Worm (Caenorhabditis elegans) whole organism, late embryonic: ENCODE data around the gene srg-9.

Experiments
- C38D4.7 ChIP-seq: fragments of 200-800 bp; sonication (Bioruptor generic); optimal IDR thresholded peaks from 2 replicates; lab custom pipeline; 2018; ENCODE audit warnings: mild to moderate bottlenecking, missing genetic modification characterization, moderate library complexity, missing compliant biosample characterization
- K09A11.1 ChIP-seq: sonication (generic microtip); optimal IDR thresholded peaks from 2 replicates; lab custom pipeline; 2017; ENCODE audit warnings: antibody characterized with exemption, mild to moderate bottlenecking, missing genetic modification characterization, missing compliant biosample characterization; ENCODE audit not compliant: insufficient read depth
- ahr-1 ChIP-seq: sonication (generic microtip); optimal IDR thresholded peaks from 2 replicates; lab custom pipeline; 2016; ENCODE audit warnings: missing genetic modification characterization, missing compliant biosample characterization
- ama-1 ChIP-seq: fragments of 150-350 bp; optimal IDR thresholded peaks from 2 replicates; lab custom pipeline; 2014
- ceh-14 ChIP-seq: sonication (generic microtip); optimal IDR thresholded peaks from 2 replicates; lab custom pipeline; 2016; ENCODE audit warnings: missing genotype, missing genetic modification characterization, missing compliant biosample characterization
- ceh-18 ChIP-seq: sonication (generic microtip); optimal IDR thresholded peaks from 2 replicates; lab custom pipeline; 2016; ENCODE audit warnings: missing genetic modification characterization, missing compliant biosample characterization
- ceh-31 ChIP-seq: sonication (generic microtip); optimal IDR thresholded peaks from 2 replicates; lab custom pipeline; 2016; ENCODE audit warnings: missing genetic modification characterization, missing compliant biosample characterization
- ceh-34 ChIP-seq: sonication (generic microtip); optimal IDR thresholded peaks from 2 replicates; lab custom pipeline; 2016; ENCODE audit warnings: mild to moderate bottlenecking, missing genetic modification characterization, missing compliant biosample characterization
- ceh-45 ChIP-seq: fragments of 200-800 bp; sonication (Bioruptor generic); IDR thresholded peaks from 2 replicates; pipeline ENCODE4 v1.3.6; 2022; ENCODE audit warnings: missing genetic modification reagents, missing genetic modification characterization, missing compliant biosample characterization
- ceh-48 ChIP-seq: sonication (generic microtip); optimal IDR thresholded peaks from 2 replicates; lab custom pipeline; 2016; ENCODE audit warnings: missing genetic modification characterization, inconsistent platforms, missing compliant biosample characterization
- ceh-9 ChIP-seq: sonication (generic microtip); optimal IDR thresholded peaks from 2 replicates; lab custom pipeline; 2016; ENCODE audit warnings: mild to moderate bottlenecking, missing genetic modification characterization, inconsistent platforms, missing compliant biosample characterization
- che-1 ChIP-seq: sonication (generic microtip); optimal IDR thresholded peaks from 2 replicates; lab custom pipeline; 2016; ENCODE audit warnings: mild to moderate bottlenecking, missing genetic modification characterization, missing compliant biosample characterization
- dmd-4 ChIP-seq: sonication (generic microtip); optimal IDR thresholded peaks from 2 replicates; lab custom pipeline; 2016; ENCODE audit warnings: borderline replicate concordance, missing genetic modification characterization, missing compliant biosample characterization
- eyg-1 ChIP-seq: sonication (generic microtip); optimal IDR thresholded peaks from 2 replicates; lab custom pipeline; 2016; ENCODE audit warnings: missing genotype, missing genetic modification characterization, missing compliant biosample characterization
- fax-1 ChIP-seq: sonication (generic microtip); optimal IDR thresholded peaks from 2 replicates; lab custom pipeline; 2016; ENCODE audit warnings: missing genotype, missing genetic modification characterization, missing compliant biosample characterization
- fkh-6 ChIP-seq: sonication (generic microtip); optimal IDR thresholded peaks from 2 replicates; lab custom pipeline; 2016; ENCODE audit warnings: missing genetic modification characterization, missing compliant biosample characterization
- gmeb-2 ChIP-seq: sonication (generic microtip); optimal IDR thresholded peaks from 2 replicates; lab custom pipeline; 2016; ENCODE audit warnings: missing genetic modification characterization, inconsistent platforms, missing compliant biosample characterization
- hlh-30 ChIP-seq: sonication (generic microtip); optimal IDR thresholded peaks from 2 replicates; lab custom pipeline; 2017; ENCODE audit warnings: antibody characterized with exemption, missing genetic modification characterization, missing compliant biosample characterization; ENCODE audit not compliant: insufficient read depth
- lim-6 ChIP-seq: sonication (generic microtip); optimal IDR thresholded peaks from 2 replicates; lab custom pipeline; 2016; ENCODE audit warnings: missing genetic modification characterization, missing compliant biosample characterization
- lin-11 ChIP-seq: fragments of 200-800 bp; sonication (Bioruptor generic); optimal IDR thresholded peaks from 2 replicates; lab custom pipeline; 2018; ENCODE audit warnings: mild to moderate bottlenecking, missing genetic modification characterization, missing compliant biosample characterization
- madf-2 ChIP-seq: sonication (generic microtip); optimal IDR thresholded peaks from 2 replicates; lab custom pipeline; 2017; ENCODE audit warnings: missing genetic modification characterization, missing compliant biosample characterization
- nfya-1 ChIP-seq: sonication (generic microtip); optimal IDR thresholded peaks from 2 replicates; lab custom pipeline; 2017; ENCODE audit warnings: missing genetic modification characterization, mild to moderate bottlenecking, missing compliant biosample characterization, antibody characterized with exemption, moderate library complexity
- nhr-232 ChIP-seq: sonication (generic microtip); optimal IDR thresholded peaks from 2 replicates; lab custom pipeline; 2016; ENCODE audit warnings: missing genetic modification characterization, missing compliant biosample characterization
- npax-4 ChIP-seq: sonication (generic microtip); optimal IDR thresholded peaks from 2 replicates; lab custom pipeline; 2016; ENCODE audit warnings: missing genetic modification characterization, missing compliant biosample characterization
- pha-2 ChIP-seq: sonication (generic microtip); optimal IDR thresholded peaks from 2 replicates; lab custom pipeline; 2017; ENCODE audit warnings: mild to moderate bottlenecking, missing genetic modification characterization, missing compliant biosample characterization
- pqm-1 ChIP-seq: sonication (generic microtip); optimal IDR thresholded peaks from 2 replicates; lab custom pipeline; 2016; ENCODE audit warnings: missing genetic modification characterization, missing compliant biosample characterization
- pros-1 ChIP-seq: fragments of 150-350 bp; optimal IDR thresholded peaks from 2 replicates; lab custom pipeline; 2014; ENCODE audit warnings: missing biosample characterization, missing genetic modification reagents, missing genetic modification characterization
- ref-2 ChIP-seq: sonication (generic microtip); optimal IDR thresholded peaks from 2 replicates; lab custom pipeline; 2016; ENCODE audit warnings: missing genetic modification characterization, missing compliant biosample characterization
- rnt-1 ChIP-seq: sonication (generic microtip); optimal IDR thresholded peaks from 2 replicates; lab custom pipeline; 2016; ENCODE audit warnings: missing genetic modification characterization, missing compliant biosample characterization
- sdc-2 ChIP-seq: sonication (generic microtip); optimal IDR thresholded peaks from 2 replicates; lab custom pipeline; 2016; ENCODE audit warnings: missing genotype, missing genetic modification characterization, missing compliant biosample characterization
- sox-4 ChIP-seq: sonication (generic microtip); optimal IDR thresholded peaks from 2 replicates; lab custom pipeline; 2017; ENCODE audit warnings: mild to moderate bottlenecking, missing genetic modification characterization, inconsistent platforms, missing compliant biosample characterization
- tbx-2 ChIP-seq: sonication (generic microtip); optimal IDR thresholded peaks from 2 replicates; lab custom pipeline; 2016; ENCODE audit warnings: missing genetic modification characterization, missing compliant biosample characterization
- tbx-7 ChIP-seq: sonication (generic microtip); optimal IDR thresholded peaks from 2 replicates; lab custom pipeline; 2016; ENCODE audit warnings: missing genotype, missing genetic modification characterization, missing compliant biosample characterization
- ttx-3 ChIP-seq: sonication (generic microtip); optimal IDR thresholded peaks from 2 replicates; lab custom pipeline; 2016; ENCODE audit warnings: missing genetic modification reagents, missing genetic modification characterization, missing compliant biosample characterization
- unc-3 ChIP-seq, 2 experiments: fragments of 200-800 bp in 1 of 2; sonication (Bioruptor generic) in 1 of 2; sonication (generic microtip) in 1 of 2; conservative IDR thresholded peaks in 1 of 2; optimal IDR thresholded peaks in 1 of 2; 2 replicates each; pipeline versions ENCODE4 v1.3.6 to Lab custom; 2016 to 2022; ENCODE audit warnings: missing compliant biosample characterization in 2 of 2, missing genetic modification characterization in 2 of 2, missing genetic modification reagents in 1 of 2
- unc-42 ChIP-seq: sonication (generic microtip); optimal IDR thresholded peaks from 2 replicates; lab custom pipeline; 2016; ENCODE audit warnings: missing genotype, missing genetic modification characterization, missing compliant biosample characterization
- unc-55 ChIP-seq: sonication (generic microtip); optimal IDR thresholded peaks from 2 replicates; lab custom pipeline; 2017; ENCODE audit warnings: missing biosample characterization, missing genetic modification reagents, missing genetic modification characterization
- ztf-16 ChIP-seq: sonication (generic microtip); optimal IDR thresholded peaks from 2 replicates; lab custom pipeline; 2017; ENCODE audit warnings: missing genetic modification characterization, missing compliant biosample characterization

srg-9 gene

ce11 chrIII:6285890-6286289 is 29.3 kb upstream of the srg-9 start, which contains the start of gene gadr-3:
Gene gadr-3 (minus strand): TSS chrIII:6285990.
- TF ChIP-seq ztf-16 (tag; lab: Kevin White, UChicago): no peak

DNA sequence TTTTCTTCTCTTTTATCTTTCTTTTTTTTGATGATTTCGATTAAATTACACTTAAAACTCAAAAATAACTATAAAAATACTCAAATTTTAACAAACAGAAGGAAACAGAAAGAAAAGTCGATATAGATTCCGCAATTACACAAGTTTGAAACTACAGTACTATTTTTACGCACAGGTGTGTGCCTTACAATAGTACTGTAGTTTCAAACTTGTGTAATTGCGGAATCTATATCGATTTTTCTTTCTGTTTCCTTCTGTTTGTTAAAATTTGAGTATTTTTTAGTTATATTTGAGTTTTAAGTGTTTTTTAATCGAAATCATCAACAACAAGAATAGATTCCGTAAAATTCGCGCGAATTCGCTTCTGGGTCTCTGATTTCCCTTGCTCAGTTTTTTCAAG is 26.4 kb upstream of the srg-9 start:
- TF ChIP-seq lin-11 (tag; lab: Kevin White, UChicago) (no peak), rnt-1 (tag; lab: Kevin White, UChicago) (no peak), tbx-7 (tag; lab: Kevin White, UChicago) (no peak), npax-4 (no peak), fax-1 (tag; lab: Kevin White, UChicago) (no peak)

ce11 chrIII:6280070-6280596 is 23.6 kb upstream of the srg-9 start, which contains the start of gene hmg-1.2:
Gene hmg-1.2 (plus strand): TSS chrIII:6280380.
- TF ChIP-seq sdc-2 (tag; lab: Kevin White, UChicago) (peak; percentile 15), unc-55 (GFP tag; lab: Kevin White, UChicago) (peak; percentile 79), ceh-34 (peak; percentile 68), ceh-9 (tag; lab: Kevin White, UChicago) (no peak), ama-1 (lab: Kevin White, UChicago) (peak; percentile 59), dmd-4 (no peak), eyg-1 (no peak), che-1 (no peak), ref-2 (tag; lab: Kevin White, UChicago) (peak; percentile 70), pros-1 (tag; lab: Kevin White, UChicago) (peak; percentile 79), fax-1 (tag; lab: Kevin White, UChicago) (no peak), ttx-3 (tag; lab: Kevin White, UChicago) (no peak), hlh-30 (tag; lab: Kevin White, UChicago) (peak; percentile 74), rnt-1 (tag; lab: Kevin White, UChicago) (peak; percentile 48), nfya-1 (tag; lab: Kevin White, UChicago) (peak; percentile 76), ceh-14 (tag; lab: Kevin White, UChicago) (peak; percentile 29), ceh-48 (tag; lab: Kevin White, UChicago) (peak; percentile 4), pqm-1 (no peak), unc-42 (tag; lab: Kevin White, UChicago) (peak; percentile 37), ceh-18 (tag; lab: Kevin White, UChicago) (peak; percentile 77), fkh-6 (tag; lab: Kevin White, UChicago) (peak; percentile 40), madf-2 (tag; lab: Kevin White, UChicago) (peak; percentile 54), npax-4 (no peak), ceh-31 (tag; lab: Kevin White, UChicago) (peak; percentile 79), tbx-2 (tag; lab: Kevin White, UChicago) (peak; percentile 51), C38D4.7 (no peak), ahr-1 (tag; lab: Kevin White, UChicago) (no peak), sox-4 (no peak)

ce11 chrIII:6279453-6279852 is 22.9 kb upstream of the srg-9 start:
- TF ChIP-seq ama-1 (lab: Kevin White, UChicago) (no peak), pha-2 (no peak), sdc-2 (tag; lab: Kevin White, UChicago) (no peak), K09A11.1 (tag; lab: Kevin White, UChicago) (no peak), unc-3 (GFP tag; conservative IDR thresholded peaks at IDR 0.05; lab: Robert Waterston, UW) (no peak), unc-3 (tag; optimal IDR thresholded peaks at IDR 0.05; lab: Kevin White, UChicago) (no peak), gmeb-2 (tag; lab: Kevin White, UChicago) (no peak), nhr-232 (tag; lab: Kevin White, UChicago) (no peak), ahr-1 (tag; lab: Kevin White, UChicago) (no peak), ceh-45 (no peak), lim-6 (tag; lab: Kevin White, UChicago) (no peak)
- TF ChIP-seq, all 69 proteins: peak for 0
